Worm (Caenorhabditis elegans): ENCODE results near the gene nas-24.

nas-24 gene

ce11 chrV:13757349-13757748 lies 11.8 kb upstream of the nas-24 start (continued):
- TF ChIP-seq ceh-44 (GFP tag; IDR thresholded peaks at IDR 0.05) (no peak), nhr-11 (tag; optimal IDR thresholded peaks at IDR 0.05) (no peak), nhr-28 (tag; optimal IDR thresholded peaks at IDR 0.05) (no peak), daf-19 (GFP tag; conservative IDR thresholded peaks at IDR 0.05) (no peak), ceh-28 (tag; optimal IDR thresholded peaks at IDR 0.05) (no peak), tra-1 (GFP tag; IDR thresholded peaks at IDR 0.05) (no peak), pqm-1 (tag; optimal IDR thresholded peaks at IDR 0.05) (no peak), dpl-1 (GFP tag; optimal IDR thresholded peaks at IDR 0.05) (peak; percentile 7), madf-5 (GFP tag; IDR thresholded peaks at IDR 0.05) (no peak), T20F7.1 (GFP tag; optimal IDR thresholded peaks at IDR 0.05) (no peak), R02D3.7 (tag; optimal IDR thresholded peaks at IDR 0.05) (no peak), Y75B8A.6 (GFP tag; IDR thresholded peaks at IDR 0.05) (no peak), ceh-32 (tag; optimal IDR thresholded peaks at IDR 0.05; ENCODE audit: poor library complexity) (no peak), ZK546.5 (tag; optimal IDR thresholded peaks at IDR 0.05) (no peak), mes-2 (tag; optimal IDR thresholded peaks at IDR 0.05; ENCODE audit: poor library complexity, severe bottlenecking) (peak; percentile 67), arid-1 (GFP tag; conservative IDR thresholded peaks at IDR 0.05) (no peak), aly-2 (tag; optimal IDR thresholded peaks at IDR 0.05) (no peak), ces-1 (GFP tag; optimal IDR thresholded peaks at IDR 0.05) (no peak), hmg-1.1 (GFP tag; IDR thresholded peaks at IDR 0.05) (0 out of 2 replicates have a peak, but pooled peaks have one; percentile 27), ceh-82 (tag; optimal IDR thresholded peaks at IDR 0.05) (no peak), lsy-2 (tag; optimal IDR thresholded peaks at IDR 0.05) (peak in 1 of 2 experiments; percentile 69), lin-29 (GFP tag; IDR thresholded peaks at IDR 0.05) (no peak), T26A8.4 (GFP tag; IDR thresholded peaks at IDR 0.05) (no peak), ctbp-1 (GFP tag; IDR thresholded peaks at IDR 0.05) (no peak), unc-62 (GFP tag; optimal IDR thresholded peaks at IDR 0.05 in 1 of 2) (no peak), unc-62 (tag; optimal IDR thresholded peaks at IDR 0.05) (no peak), lin-39 (tag; optimal IDR thresholded peaks at IDR 0.05) (no peak), ceh-62 (tag; optimal IDR thresholded peaks at IDR 0.05) (no peak), nhr-6 (tag; optimal IDR thresholded peaks at IDR 0.05) (peak; percentile 62), fos-1 (tag; optimal IDR thresholded peaks at IDR 0.05) (no peak), nhr-237 (tag; optimal IDR thresholded peaks at IDR 0.05) (no peak), vab-7 (GFP tag; IDR thresholded peaks at IDR 0.05) (no peak), Y105C5A.15 (GFP tag; IDR thresholded peaks at IDR 0.05) (no peak), nhr-25 (tag; optimal IDR thresholded peaks at IDR 0.05; ENCODE audit: borderline replicate concordance, insufficient read depth) (no peak), F26F4.8 (GFP tag; conservative IDR thresholded peaks at IDR 0.05) (no peak), tag-97 (GFP tag; IDR thresholded peaks at IDR 0.05) (no peak), nhr-76 (tag; optimal IDR thresholded peaks at IDR 0.05) (no peak), gei-8 (GFP tag; optimal IDR thresholded peaks at IDR 0.05) (no peak), zag-1 (tag; optimal IDR thresholded peaks at IDR 0.05) (no peak), ZK337.2 (GFP tag; IDR thresholded peaks at IDR 0.05) (no peak)

ce11 chrV:13762426-13763127 lies 6.6 kb upstream of the nas-24 start, which contains the start of gene F20G2.6:
Gene F20G2.6, plus strand, starts transcription at chrV:13763077.
- TF ChIP-seq lin-38 (GFP tag; IDR thresholded peaks at IDR 0.05) (no peak), arid-1 (GFP tag; conservative IDR thresholded peaks at IDR 0.05) (no peak), unc-62 (GFP tag; optimal IDR thresholded peaks at IDR 0.05 in 1 of 2) (no peak), unc-62 (tag; optimal IDR thresholded peaks at IDR 0.05) (no peak), lim-7 (GFP tag; IDR thresholded peaks at IDR 0.05) (no peak), zag-1 (tag; optimal IDR thresholded peaks at IDR 0.05) (no peak), nhr-11 (tag; optimal IDR thresholded peaks at IDR 0.05) (no peak), gei-8 (GFP tag; optimal IDR thresholded peaks at IDR 0.05) (no peak)

Data from whole organism, L4 larva.